Worm (Caenorhabditis elegans) whole organism, L3 larva: ENCODE results near the gene Y54G11A.17.

Experiments
- mdl-1 ChIP-seq: fragments of 150-350 bp; optimal IDR thresholded peaks from 2 replicates; lab custom pipeline; 2014; ENCODE audit warnings: missing biosample characterization, missing genetic modification characterization
- nhr-28 ChIP-seq: fragments of 150-350 bp; optimal IDR thresholded peaks from 2 replicates; lab custom pipeline; 2014; ENCODE audit warnings: missing biosample characterization, missing genetic modification characterization

- TF ChIP-seq mdl-1 (tag; lab: Kevin White, UChicago) (no peak), nhr-28 (tag; lab: Kevin White, UChicago) (no peak)
Observed at ce11 chrII:14390036-14390763, 41.0 kb upstream of the Y54G11A.17 start, which contains the start of the genes kbp-3 and nurf-1.
